Worm (Caenorhabditis elegans) whole organism, late embryonic: ENCODE measurements around the gene jac-1.
A peak's percentile ranks its signal among the peaks of the same experiment; 100 is the strongest.

ENCODE experiments used
- C38D4.7 ChIP-seq: fragments of 200-800 bp; sonication (Bioruptor generic); optimal IDR thresholded peaks from 2 replicates; lab custom pipeline; 2018; ENCODE audit warnings: mild to moderate bottlenecking, missing genetic modification characterization, moderate library complexity, missing compliant biosample characterization
- F13H6.1 ChIP-seq: sonication (generic microtip); optimal IDR thresholded peaks from 2 replicates; lab custom pipeline; 2016; ENCODE audit warnings: missing genetic modification characterization, missing compliant biosample characterization
- ahr-1 ChIP-seq: sonication (generic microtip); optimal IDR thresholded peaks from 2 replicates; lab custom pipeline; 2016; ENCODE audit warnings: missing genetic modification characterization, missing compliant biosample characterization
- ama-1 ChIP-seq: fragments of 150-350 bp; optimal IDR thresholded peaks from 2 replicates; lab custom pipeline; 2014
- ceh-2 ChIP-seq: sonication (generic microtip); optimal IDR thresholded peaks from 2 replicates; lab custom pipeline; 2016; ENCODE audit warnings: missing genotype, missing genetic modification characterization, missing compliant biosample characterization
- ceh-22 ChIP-seq: sonication (generic microtip); optimal IDR thresholded peaks from 2 replicates; lab custom pipeline; 2017; ENCODE audit warnings: missing biosample characterization, missing genetic modification characterization
- ceh-24 ChIP-seq: sonication (generic microtip); optimal IDR thresholded peaks from 2 replicates; lab custom pipeline; 2016; ENCODE audit warnings: mild to moderate bottlenecking, missing genetic modification characterization, missing compliant biosample characterization
- ceh-48 ChIP-seq: sonication (generic microtip); optimal IDR thresholded peaks from 2 replicates; lab custom pipeline; 2016; ENCODE audit warnings: missing genetic modification characterization, inconsistent platforms, missing compliant biosample characterization
- ceh-9 ChIP-seq: sonication (generic microtip); optimal IDR thresholded peaks from 2 replicates; lab custom pipeline; 2016; ENCODE audit warnings: mild to moderate bottlenecking, missing genetic modification characterization, inconsistent platforms, missing compliant biosample characterization
- elt-2 ChIP-seq: sonication (generic microtip); optimal IDR thresholded peaks from 2 replicates; lab custom pipeline; 2016; ENCODE audit warnings: missing genetic modification reagents, missing genetic modification characterization, missing compliant biosample characterization
- elt-4 ChIP-seq: sonication (generic microtip); optimal IDR thresholded peaks from 2 replicates; lab custom pipeline; 2016; ENCODE audit warnings: missing genetic modification characterization, missing compliant biosample characterization
- ets-4 ChIP-seq: sonication (generic microtip); optimal IDR thresholded peaks from 2 replicates; lab custom pipeline; 2016; ENCODE audit warnings: missing genetic modification characterization, missing compliant biosample characterization
- hlh-8 ChIP-seq: sonication (generic microtip); optimal IDR thresholded peaks from 2 replicates; lab custom pipeline; 2016; ENCODE audit warnings: missing genotype, missing genetic modification characterization, missing compliant biosample characterization
- lin-11 ChIP-seq: fragments of 200-800 bp; sonication (Bioruptor generic); optimal IDR thresholded peaks from 2 replicates; lab custom pipeline; 2018; ENCODE audit warnings: mild to moderate bottlenecking, missing genetic modification characterization, missing compliant biosample characterization
- mec-3 ChIP-seq: sonication (generic microtip); optimal IDR thresholded peaks from 2 replicates; lab custom pipeline; 2016; ENCODE audit warnings: borderline replicate concordance, missing genetic modification characterization, missing compliant biosample characterization
- nhr-232 ChIP-seq: sonication (generic microtip); optimal IDR thresholded peaks from 2 replicates; lab custom pipeline; 2016; ENCODE audit warnings: missing genetic modification characterization, missing compliant biosample characterization
- pag-3 ChIP-seq: sonication (generic microtip); optimal IDR thresholded peaks from 2 replicates; lab custom pipeline; 2016; ENCODE audit warnings: missing compliant biosample characterization, missing genetic modification characterization, borderline replicate concordance
- pax-1 ChIP-seq: fragments of 150-350 bp; optimal IDR thresholded peaks from 2 replicates; lab custom pipeline; 2014; ENCODE audit warnings: missing biosample characterization, missing genetic modification characterization
- pha-2 ChIP-seq: sonication (generic microtip); optimal IDR thresholded peaks from 2 replicates; lab custom pipeline; 2017; ENCODE audit warnings: mild to moderate bottlenecking, missing genetic modification characterization, missing compliant biosample characterization
- pros-1 ChIP-seq: fragments of 150-350 bp; optimal IDR thresholded peaks from 2 replicates; lab custom pipeline; 2014; ENCODE audit warnings: missing biosample characterization, missing genetic modification reagents, missing genetic modification characterization
- ref-2 ChIP-seq: sonication (generic microtip); optimal IDR thresholded peaks from 2 replicates; lab custom pipeline; 2016; ENCODE audit warnings: missing genetic modification characterization, missing compliant biosample characterization
- rnt-1 ChIP-seq: sonication (generic microtip); optimal IDR thresholded peaks from 2 replicates; lab custom pipeline; 2016; ENCODE audit warnings: missing genetic modification characterization, missing compliant biosample characterization
- sdc-2 ChIP-seq: sonication (generic microtip); optimal IDR thresholded peaks from 2 replicates; lab custom pipeline; 2016; ENCODE audit warnings: missing genotype, missing genetic modification characterization, missing compliant biosample characterization
- sox-2 ChIP-seq: fragments of 200-800 bp; sonication (Bioruptor generic); IDR thresholded peaks from 2 replicates; pipeline ENCODE4 v1.3.6; 2022; ENCODE audit warnings: missing genetic modification reagents, missing genetic modification characterization, missing compliant biosample characterization
- syd-9 ChIP-seq: sonication (generic microtip); optimal IDR thresholded peaks from 2 replicates; lab custom pipeline; 2016; ENCODE audit warnings: mild to moderate bottlenecking, missing genetic modification characterization, moderate library complexity, missing compliant biosample characterization
- tbx-7 ChIP-seq: sonication (generic microtip); optimal IDR thresholded peaks from 2 replicates; lab custom pipeline; 2016; ENCODE audit warnings: missing genotype, missing genetic modification characterization, missing compliant biosample characterization
- unc-42 ChIP-seq: sonication (generic microtip); optimal IDR thresholded peaks from 2 replicates; lab custom pipeline; 2016; ENCODE audit warnings: missing genotype, missing genetic modification characterization, missing compliant biosample characterization
- unc-55 ChIP-seq: sonication (generic microtip); optimal IDR thresholded peaks from 2 replicates; lab custom pipeline; 2017; ENCODE audit warnings: missing biosample characterization, missing genetic modification reagents, missing genetic modification characterization

jac-1 gene

ce11 chrIV:15955349-15955748 is 71.3 kb downstream of the jac-1 start:
- no peak for TF ChIP-seq ama-1 (lab: Kevin White, UChicago)
- no peak for TF ChIP-seq ceh-2 (tag; lab: Kevin White, UChicago)
- no peak for TF ChIP-seq ahr-1 (tag; lab: Kevin White, UChicago)
- no peak for TF ChIP-seq C38D4.7 (GFP tag; lab: Kevin White, UChicago)
- no peak for TF ChIP-seq mec-3 (tag; lab: Kevin White, UChicago)
- TF ChIP-seq ceh-48: no peak
- no peak for TF ChIP-seq syd-9
- TF ChIP-seq ets-4 (tag; lab: Kevin White, UChicago): no peak
- no peak for TF ChIP-seq F13H6.1 (tag; lab: Kevin White, UChicago)
- no peak for TF ChIP-seq elt-4 (tag; lab: Kevin White, UChicago)
- no peak for TF ChIP-seq ceh-24
- no peak for TF ChIP-seq pha-2
- no peak for TF ChIP-seq unc-55 (GFP tag; lab: Kevin White, UChicago)
- no peak for TF ChIP-seq hlh-8 (tag; lab: Kevin White, UChicago)
- no peak for TF ChIP-seq lin-11 (tag; lab: Kevin White, UChicago)
- TF ChIP-seq, all 69 proteins: peak for 0

- no peak for TF ChIP-seq ref-2 (tag; lab: Kevin White, UChicago)
Observed at ce11 chrIV:15953689-15954088, 73.0 kb downstream of the jac-1 start.

ce11 chrIV:15951640-15952039 is 75.0 kb downstream of the jac-1 start, which contains the start of gene Y105C5B.15:
TSS of gene Y105C5B.15 (plus strand) at chrIV:15951936.
- TF ChIP-seq pag-3 (tag; lab: Kevin White, UChicago) (no peak), elt-2 (tag; lab: Kevin White, UChicago) (peak; percentile 1)

- TF ChIP-seq ets-4 (tag; lab: Kevin White, UChicago): no peak
- no peak for TF ChIP-seq tbx-7 (tag; lab: Kevin White, UChicago)
- TF ChIP-seq elt-2 (tag; lab: Kevin White, UChicago): no peak
- no peak for TF ChIP-seq ceh-24
- TF ChIP-seq pax-1 (tag; lab: Kevin White, UChicago): no peak
- TF ChIP-seq elt-4 (tag; lab: Kevin White, UChicago): no peak
- no peak for TF ChIP-seq pros-1 (tag; lab: Kevin White, UChicago)
- TF ChIP-seq sox-2: no peak
- no peak for TF ChIP-seq unc-42 (tag; lab: Kevin White, UChicago)
- TF ChIP-seq rnt-1 (tag; lab: Kevin White, UChicago): no peak
Observed at ce11 chrIV:15950838-15951581, 75.6 kb downstream of the jac-1 start, which contains the start of gene ifas-3. TSS of gene ifas-3 (minus strand) at chrIV:15950888.

- TF ChIP-seq pros-1 (tag; lab: Kevin White, UChicago) (no peak), nhr-232 (tag; lab: Kevin White, UChicago) (no peak), ceh-22 (no peak), F13H6.1 (tag; lab: Kevin White, UChicago) (no peak), mec-3 (tag; lab: Kevin White, UChicago) (no peak), ceh-9 (no peak), unc-55 (GFP tag; lab: Kevin White, UChicago) (no peak), sdc-2 (tag; lab: Kevin White, UChicago) (no peak), ref-2 (tag; lab: Kevin White, UChicago) (no peak)
Observed at ce11 chrIV:15949995-15950394, 76.7 kb downstream of the jac-1 start.
